Worm (Caenorhabditis elegans): ENCODE results near the gene C27D8.1.
"Not testable (repeated sequence)": the region's sequence is repeated elsewhere in the genome, so short reads cannot be mapped to it uniquely, and the experiment has no call there.

ce11 chrIV:12677137-12677536, 40.5 kb upstream of the C27D8.1 start, which contains the start of gene T23B5.6:
- not testable (repeated sequence) for TF ChIP-seq tbx-11 (GFP tag; IDR thresholded peaks at IDR 0.05); ceh-36 (tag; optimal IDR thresholded peaks at IDR 0.05); ama-1 (optimal IDR thresholded peaks at IDR 0.05); pes-1 (GFP tag; IDR thresholded peaks at IDR 0.05); sea-1 (GFP tag; conservative IDR thresholded peaks at IDR 0.05); hmbx-1 (tag; optimal IDR thresholded peaks at IDR 0.05); tra-4 (tag; optimal IDR thresholded peaks at IDR 0.05); flt-1 (GFP tag; IDR thresholded peaks at IDR 0.05); aly-1 (tag; optimal IDR thresholded peaks at IDR 0.05); hnd-1 (tag; optimal IDR thresholded peaks at IDR 0.05); F13C5.2 (tag; optimal IDR thresholded peaks at IDR 0.05); hmg-4 (GFP tag; optimal IDR thresholded peaks at IDR 0.05); tbx-37 (GFP tag; conservative IDR thresholded peaks at IDR 0.05)
